Worm (Caenorhabditis elegans) whole organism, L4/young adult: ENCODE measurements around the gene daf-7.

ENCODE experiments used
- W03F9.2 ChIP-seq: fragments of 150-350 bp; optimal IDR thresholded peaks from 2 replicates; lab custom pipeline; 2014; ENCODE audit warnings: missing biosample characterization, missing genetic modification characterization
- him-1 ChIP-seq: sonication (generic microtip); optimal IDR thresholded peaks from 2 replicates; lab custom pipeline; 2016; ENCODE audit warnings: missing genotype, missing genetic modification reagents, missing genetic modification characterization, missing compliant biosample characterization

- no peak for TF ChIP-seq him-1 (tag; lab: Kevin White, UChicago)
- TF ChIP-seq W03F9.2, result no peak
Measured at ce11 chrIII:859898-860297, 48.3 kb downstream of the daf-7 start, which contains the start of gene exos-4.2.
